Fruit fly (Drosophila melanogaster): ENCODE measurements around the gene bowl.

Gene bowl

dm6 chr2L:3805274-3806196, 34.0 kb downstream of the bowl start (continued):
- TF ChIP-seq CG15073 (GFP tag; optimal IDR thresholded peaks at IDR 0.05) (no peak), H15 (GFP tag; IDR thresholded peaks at IDR 0.05) (peak; percentile 29; the same call in 1 of the 3 replicates), Hr78 (GFP tag; optimal IDR thresholded peaks at IDR 0.05) (no peak), CG8281 (tag; optimal IDR thresholded peaks at IDR 0.05) (no peak), crp (GFP tag; optimal IDR thresholded peaks at IDR 0.05) (no peak), sob (GFP tag; IDR thresholded peaks at IDR 0.05) (no peak), prd (optimal IDR thresholded peaks at IDR 0.05) (no peak), prd (GFP tag; IDR thresholded peaks at IDR 0.05) (no peak; the same call in 2 of the 3 replicates), org-1 (GFP tag; optimal IDR thresholded peaks at IDR 0.05) (no peak), seq (GFP tag; IDR thresholded peaks at IDR 0.05) (no peak), CrebB (tag; optimal IDR thresholded peaks at IDR 0.05) (no peak), al (GFP tag; IDR thresholded peaks at IDR 0.05) (no peak), CG10147 (GFP tag; optimal IDR thresholded peaks at IDR 0.05) (no peak), btn (GFP tag; optimal IDR thresholded peaks at IDR 0.05) (no peak), psq (GFP tag; optimal IDR thresholded peaks at IDR 0.05) (no peak), gsb-n (tag; optimal IDR thresholded peaks at IDR 0.05) (peak; percentile 46), Lhr (GFP tag; optimal IDR thresholded peaks at IDR 0.05) (no peak), CG5180 (GFP tag; optimal IDR thresholded peaks at IDR 0.05) (peak; percentile 7), Oli (tag; optimal IDR thresholded peaks at IDR 0.05) (peak; percentile 65), E2f2 (GFP tag; IDR thresholded peaks at IDR 0.05) (no peak), abd-A (tag; optimal IDR thresholded peaks at IDR 0.05) (peak; percentile 6), CG2199 (GFP tag; IDR thresholded peaks at IDR 0.05) (peak; percentile 68; the same call in 1 of the 3 replicates), bcd (GFP tag; optimal IDR thresholded peaks at IDR 0.05) (peak; percentile 48), Mad (GFP tag; optimal IDR thresholded peaks at IDR 0.05) (no peak), CG7556 (GFP tag; optimal IDR thresholded peaks at IDR 0.05) (peak; percentile 60), CG6854 (GFP tag; optimal IDR thresholded peaks at IDR 0.05) (no peak), CG17385 (GFP tag; optimal IDR thresholded peaks at IDR 0.05) (peak; percentile 30), CG8924 (tag; optimal IDR thresholded peaks at IDR 0.05) (peak; percentile 27), eve (GFP tag; optimal IDR thresholded peaks at IDR 0.05) (no peak), Kr (GFP tag; optimal IDR thresholded peaks at IDR 0.05) (no peak), Max (GFP tag; optimal IDR thresholded peaks at IDR 0.05) (peak; percentile 4), CG7963 (GFP tag; IDR thresholded peaks at IDR 0.05; ENCODE audit: partially characterized antibody) (no peak), CG17912 (GFP tag; optimal IDR thresholded peaks at IDR 0.05) (no peak), Med (GFP tag) (peak; percentile 63), tup (GFP tag; optimal IDR thresholded peaks at IDR 0.05) (no peak), Tbp (GFP tag; optimal IDR thresholded peaks at IDR 0.05) (no peak), unc-4 (GFP tag; IDR thresholded peaks at IDR 0.05; ENCODE audit: partially characterized antibody) (no peak), E2f1 (GFP tag; IDR thresholded peaks at IDR 0.05) (no peak; the same call in 1 of the 2 replicates), CG18619 (GFP tag; optimal IDR thresholded peaks at IDR 0.05) (no peak), CG15479 (GFP tag; optimal IDR thresholded peaks at IDR 0.05) (no peak), Hr3 (GFP tag; optimal IDR thresholded peaks at IDR 0.05) (no peak), croc (GFP tag; conservative IDR thresholded peaks at IDR 0.05) (no peak), CG31224 (GFP tag; IDR thresholded peaks at IDR 0.05) (no peak), Dbx (GFP tag; IDR thresholded peaks at IDR 0.05) (0 out of 3 replicates have a peak, but pooled peaks have one; percentile 11), CG14050 (GFP tag; IDR thresholded peaks at IDR 0.05) (no peak), ranshi (GFP tag; IDR thresholded peaks at IDR 0.05) (peak; percentile 4; the same call in 1 of the 2 replicates), fd64A (GFP tag; optimal IDR thresholded peaks at IDR 0.05) (no peak), Sox100B (GFP tag; optimal IDR thresholded peaks at IDR 0.05) (peak; percentile 68), ci (GFP tag; IDR thresholded peaks at IDR 0.05) (peak; percentile 76)

All from whole organism, embryonic.